Worm (Caenorhabditis elegans): Measurements from ENCODE around the gene tag-307.

tag-307 gene

DNA sequence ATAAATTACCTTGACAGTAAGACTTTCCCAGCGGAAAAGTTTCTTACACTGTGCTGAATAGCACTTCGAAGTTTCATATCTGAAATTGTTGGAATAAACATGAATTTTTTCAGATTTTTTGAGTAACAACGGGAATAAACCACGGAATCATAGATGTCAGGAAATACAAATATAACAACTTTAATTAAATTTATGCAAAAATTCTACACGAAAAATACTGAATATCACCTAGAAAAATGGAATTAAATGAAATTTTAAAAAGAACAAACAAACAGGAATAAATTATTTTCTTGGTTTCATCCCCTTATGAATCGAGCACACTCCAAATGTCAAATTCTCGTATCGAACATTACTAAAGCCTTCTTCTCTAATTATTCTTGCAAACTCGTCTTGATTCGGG lies at the start of gene tag-307:
tag-307 (minus strand) TSS at position 101 of the 400 bp plus-strand sequence.
- TF ChIP-seq unc-62 (GFP tag; optimal IDR thresholded peaks at IDR 0.05): no peak

DNA sequence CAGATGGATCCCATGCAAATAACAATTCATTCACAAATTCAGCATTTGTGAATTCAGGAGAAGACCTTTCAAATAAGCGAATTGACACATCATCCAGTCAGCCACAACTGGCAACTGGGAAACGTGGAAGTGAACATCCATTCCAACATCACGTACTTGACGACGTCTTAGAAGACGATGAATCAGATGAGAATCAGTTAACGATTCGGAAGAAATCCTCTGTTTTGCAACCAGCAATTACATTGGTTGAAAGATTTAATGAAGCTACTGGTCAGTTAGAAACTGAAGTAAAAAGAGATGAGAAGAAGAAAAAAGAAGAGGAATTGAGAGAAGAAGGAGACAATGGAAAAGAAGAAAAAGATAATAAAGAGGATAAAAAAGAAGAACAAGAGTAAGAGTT lies 46.4 kb upstream of the tag-307 start:
- no peak for TF ChIP-seq unc-62 (GFP tag; optimal IDR thresholded peaks at IDR 0.05)

DNA sequence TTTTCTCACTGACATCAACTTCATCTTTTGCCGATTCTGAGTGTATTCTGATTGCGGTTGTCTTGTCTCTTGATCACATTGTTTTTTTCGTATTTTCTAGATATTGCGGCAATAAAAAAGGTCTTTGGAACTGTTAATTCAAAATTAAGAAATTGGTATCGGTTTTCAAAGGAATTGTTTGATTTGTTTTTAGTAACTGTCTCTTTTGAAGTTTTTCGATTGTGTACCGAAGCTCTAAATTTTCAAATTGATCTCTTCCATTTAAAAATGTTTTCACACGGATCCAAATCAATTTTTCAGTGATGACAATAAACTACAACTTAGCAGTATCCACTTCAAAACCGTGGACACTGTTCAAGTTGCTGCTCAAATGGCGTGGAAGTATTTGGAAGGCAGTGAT lies 43.7 kb upstream of the tag-307 start, which contains the start of gene best-24:
best-24 (plus strand) TSS at position 301 of the 400 bp plus-strand sequence.
- no peak for TF ChIP-seq unc-62 (GFP tag; optimal IDR thresholded peaks at IDR 0.05)

DNA sequence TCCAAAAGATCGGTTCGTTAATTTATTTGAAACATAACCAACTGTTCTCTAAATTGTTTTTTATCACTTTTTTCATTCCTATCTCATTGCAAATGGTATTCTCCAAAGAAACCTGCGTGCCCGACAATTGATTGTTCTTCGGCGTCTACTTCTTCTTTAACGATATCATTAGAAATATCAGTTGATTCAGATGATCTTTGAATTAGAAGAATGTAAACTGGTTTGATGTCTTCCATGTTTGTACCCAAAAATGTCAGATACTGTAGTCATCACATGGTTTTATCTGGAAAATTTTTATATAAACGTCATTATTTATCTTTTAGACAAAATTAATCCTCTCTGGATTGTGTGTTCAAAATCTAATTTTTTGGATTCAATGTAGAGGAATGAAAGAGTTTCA lies 40.7 kb upstream of the tag-307 start:
- TF ChIP-seq unc-62 (GFP tag; optimal IDR thresholded peaks at IDR 0.05): no peak

DNA sequence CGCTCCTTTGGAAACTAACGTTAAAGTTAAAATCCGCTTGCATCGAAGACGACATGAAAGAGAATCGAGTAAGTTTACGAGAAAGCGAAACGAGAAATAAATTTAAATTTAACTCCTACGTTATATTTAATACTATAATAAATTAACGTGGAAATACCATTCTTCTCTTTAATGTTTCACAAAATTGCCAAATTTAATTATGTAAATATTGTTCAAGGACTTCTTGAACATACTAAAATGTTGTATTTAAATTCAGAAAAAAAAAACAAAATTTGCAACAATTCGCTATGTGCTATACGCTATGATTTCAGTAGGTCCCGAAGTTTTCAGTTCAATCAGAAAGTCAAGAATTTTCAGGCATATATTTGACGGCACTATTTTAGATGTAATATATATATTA lies 39.9 kb upstream of the tag-307 start, which contains the start of gene ZK688.10:
ZK688.10 (minus strand) TSS at position 101 of the 400 bp plus-strand sequence.
- TF ChIP-seq unc-62 (GFP tag; optimal IDR thresholded peaks at IDR 0.05): no peak

DNA sequence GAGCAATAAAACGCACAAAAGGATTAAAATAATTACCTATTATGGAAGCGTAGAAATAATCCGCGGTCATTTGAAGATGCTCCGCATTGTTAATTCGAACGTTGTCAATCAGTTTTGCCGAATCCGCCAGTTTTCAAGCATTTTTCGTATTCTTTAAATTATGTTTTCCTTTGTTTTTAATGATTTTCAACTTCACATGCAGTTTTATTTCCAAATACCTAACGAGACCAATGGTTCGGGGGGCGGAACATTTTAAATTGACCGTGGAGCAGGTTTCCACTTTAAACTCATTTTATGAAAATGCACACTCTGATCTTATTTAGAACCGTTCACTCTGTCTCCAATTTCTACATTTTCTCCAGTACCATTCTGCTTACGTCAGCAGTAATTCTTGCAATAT lies 37.7 kb upstream of the tag-307 start, which contains the start of gene ZK688.4:
ZK688.4 (plus strand) TSS at position 301 of the 400 bp plus-strand sequence.
- no peak for TF ChIP-seq unc-62 (GFP tag; optimal IDR thresholded peaks at IDR 0.05)

DNA sequence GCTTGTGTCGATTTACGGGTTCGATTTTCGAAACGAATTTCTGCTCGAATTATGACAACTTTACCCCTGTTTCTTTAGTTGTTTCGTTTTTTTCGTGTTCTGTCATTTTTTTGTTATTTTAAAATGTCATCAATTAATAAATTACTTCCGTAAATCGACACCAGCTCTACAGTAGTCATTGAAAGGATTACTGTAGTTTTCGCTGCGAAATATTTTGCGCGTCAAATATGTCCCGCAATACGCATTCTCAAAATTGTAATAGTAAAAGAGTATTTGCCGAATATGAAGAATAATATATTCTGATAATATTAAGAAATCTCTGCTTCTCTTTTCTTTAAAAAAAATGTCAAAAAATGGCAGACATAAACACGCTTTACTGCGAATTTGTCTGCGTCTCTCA lies 36.2 kb upstream of the tag-307 start:
- TF ChIP-seq unc-62 (GFP tag; optimal IDR thresholded peaks at IDR 0.05): no peak

DNA sequence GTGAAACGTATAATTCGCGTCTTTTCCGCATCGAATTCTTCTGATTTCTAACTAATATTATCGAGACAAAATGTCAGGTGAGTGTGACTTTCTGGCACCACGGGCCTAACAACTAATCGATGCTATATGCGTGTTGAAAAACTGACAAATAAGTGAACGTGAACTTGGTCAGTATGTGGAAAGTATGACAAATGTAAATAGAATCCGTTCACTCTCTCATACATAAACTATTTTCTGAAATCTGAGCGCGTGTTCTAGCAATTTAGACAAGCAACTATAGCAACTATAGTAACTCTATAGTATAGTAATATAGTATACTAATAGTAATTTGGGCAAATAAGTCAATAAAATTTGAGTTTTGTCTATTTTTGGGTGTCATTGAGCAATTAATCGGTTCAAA lies 35.3 kb upstream of the tag-307 start:
- no peak for TF ChIP-seq unc-62 (GFP tag; optimal IDR thresholded peaks at IDR 0.05)

DNA sequence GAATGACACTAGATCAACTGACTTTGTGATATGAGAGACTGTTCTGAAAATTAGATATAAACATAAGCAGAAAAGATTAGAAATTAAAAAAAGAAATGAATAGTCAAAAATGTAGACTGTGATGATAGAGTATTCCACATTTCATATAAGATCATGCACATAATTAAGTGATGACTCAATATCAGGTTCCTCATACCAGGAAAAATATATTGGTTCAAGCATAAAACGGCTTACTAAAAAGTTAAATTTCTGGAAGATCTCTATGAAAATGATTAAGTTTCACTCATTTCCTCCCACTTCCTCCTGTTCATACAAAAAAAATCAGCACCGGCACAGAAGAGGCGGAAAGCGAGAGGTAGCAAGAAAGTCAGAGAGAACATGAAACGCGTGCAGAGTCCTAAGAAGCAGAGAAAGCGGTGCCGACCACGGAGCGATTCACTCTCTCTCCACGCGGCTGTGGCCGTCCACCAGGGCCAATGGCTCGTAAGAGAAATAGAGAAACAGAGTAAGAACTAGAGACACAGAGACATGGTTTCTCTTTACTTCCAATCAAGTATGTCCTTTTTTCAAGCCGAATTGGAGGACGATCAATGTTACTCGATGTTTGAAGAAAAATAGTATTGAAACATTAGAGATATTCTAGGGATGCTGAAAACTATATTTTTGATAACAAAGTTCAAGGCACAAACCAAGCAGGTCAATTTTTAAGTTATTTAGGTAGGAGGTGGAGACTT lies 34.7 kb upstream of the tag-307 start, which contains the start of the genes ZK688.5 and fahd-1:
ZK688.5 (minus strand) TSS at position 51 of the 734 bp plus-strand sequence.
fahd-1 (plus strand) TSS at position 684 of the 734 bp plus-strand sequence.
- no peak for TF ChIP-seq unc-62 (GFP tag; optimal IDR thresholded peaks at IDR 0.05)

DNA sequence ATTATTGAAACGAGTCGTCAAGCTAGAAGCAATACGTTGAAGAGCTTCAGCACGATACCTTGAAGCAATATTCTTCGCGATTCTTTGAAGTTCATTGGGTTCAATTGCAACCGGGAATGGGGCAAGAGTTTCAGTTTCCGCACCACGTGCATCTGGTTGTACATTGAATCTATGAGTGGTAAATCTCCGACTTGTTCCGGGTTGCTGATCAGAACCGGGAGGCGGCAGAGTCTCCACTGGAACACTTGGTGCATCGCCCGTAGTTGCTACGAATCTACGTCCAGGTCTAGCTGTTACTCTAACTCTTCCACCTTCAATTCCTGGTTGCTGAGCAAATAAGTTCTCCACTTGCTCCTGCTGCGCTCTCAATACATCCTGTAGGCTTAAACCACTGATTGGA lies 32.0 kb upstream of the tag-307 start:
- TF ChIP-seq unc-62 (GFP tag; optimal IDR thresholded peaks at IDR 0.05): no peak

DNA sequence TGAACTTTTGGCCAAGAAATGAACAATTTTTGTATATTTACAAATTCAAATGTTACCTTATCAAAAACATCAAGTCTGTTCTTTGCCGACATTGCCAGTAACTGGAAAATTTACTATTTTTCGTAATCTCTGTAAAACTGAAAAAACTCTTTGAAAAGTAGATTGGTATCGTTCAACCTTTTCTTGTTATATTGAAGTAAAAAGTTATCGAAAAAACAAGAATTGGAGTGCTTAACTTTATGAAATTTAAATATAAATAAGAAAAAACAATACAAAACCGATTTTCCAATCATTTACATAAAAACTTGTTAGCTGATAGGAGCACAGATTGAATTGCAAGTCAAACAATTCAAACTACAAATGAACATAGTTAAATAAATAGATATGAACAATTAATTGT lies 27.8 kb upstream of the tag-307 start, which contains the start of gene ZK688.11:
ZK688.11 (minus strand) TSS at position 101 of the 400 bp plus-strand sequence.
- no peak for TF ChIP-seq unc-62 (GFP tag; optimal IDR thresholded peaks at IDR 0.05)

DNA sequence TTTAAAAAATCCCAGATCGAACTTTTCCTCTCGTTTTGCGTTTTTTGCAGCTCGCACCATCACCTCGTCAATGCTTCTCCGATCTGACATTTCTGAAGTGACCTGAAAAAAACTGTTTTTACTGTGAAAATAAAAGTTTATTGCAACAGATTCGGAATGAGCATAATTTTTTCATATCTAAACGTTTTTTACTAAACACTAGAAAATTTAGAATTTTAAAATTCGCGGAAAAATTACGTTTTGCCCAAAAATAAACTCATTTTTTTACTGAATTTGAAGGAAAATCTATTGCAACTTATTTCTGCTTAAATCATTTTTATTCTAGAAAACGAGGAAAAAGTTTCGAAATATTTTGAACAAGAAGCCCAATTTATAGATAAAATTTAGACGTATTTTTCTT lies 25.9 kb upstream of the tag-307 start, which contains the start of gene ZK688.9:
ZK688.9 (minus strand) TSS at position 101 of the 400 bp plus-strand sequence.
- TF ChIP-seq unc-62 (GFP tag; optimal IDR thresholded peaks at IDR 0.05): no peak

DNA sequence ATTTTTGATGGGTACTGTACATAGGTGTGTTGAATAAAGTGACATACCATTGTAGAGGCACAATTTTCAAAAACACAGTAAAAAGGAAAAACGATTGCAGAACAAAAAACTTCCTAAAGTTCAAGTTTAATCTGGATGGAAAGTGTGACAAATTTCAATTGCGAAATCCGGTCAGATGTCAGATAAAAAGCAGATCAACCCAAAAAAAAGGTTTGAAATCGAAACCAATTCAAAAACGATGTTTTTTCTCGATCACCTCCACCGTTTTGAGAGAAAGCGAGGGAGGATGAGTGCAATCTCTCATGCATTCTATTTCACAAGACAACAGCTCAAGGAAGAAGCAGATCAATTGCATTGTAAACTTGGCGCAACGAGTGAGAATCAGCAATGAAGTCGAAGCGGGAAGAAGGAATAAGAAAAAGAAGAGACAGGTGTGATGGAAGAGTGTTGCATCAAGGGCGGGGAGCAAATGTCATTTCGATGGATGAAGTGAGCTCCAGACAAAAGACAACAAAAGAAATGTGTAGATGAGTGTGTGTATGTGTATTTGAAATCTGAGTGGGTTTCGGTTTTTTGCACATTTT lies 23.2 kb upstream of the tag-307 start:
- no peak for TF ChIP-seq unc-62 (GFP tag; optimal IDR thresholded peaks at IDR 0.05)

DNA sequence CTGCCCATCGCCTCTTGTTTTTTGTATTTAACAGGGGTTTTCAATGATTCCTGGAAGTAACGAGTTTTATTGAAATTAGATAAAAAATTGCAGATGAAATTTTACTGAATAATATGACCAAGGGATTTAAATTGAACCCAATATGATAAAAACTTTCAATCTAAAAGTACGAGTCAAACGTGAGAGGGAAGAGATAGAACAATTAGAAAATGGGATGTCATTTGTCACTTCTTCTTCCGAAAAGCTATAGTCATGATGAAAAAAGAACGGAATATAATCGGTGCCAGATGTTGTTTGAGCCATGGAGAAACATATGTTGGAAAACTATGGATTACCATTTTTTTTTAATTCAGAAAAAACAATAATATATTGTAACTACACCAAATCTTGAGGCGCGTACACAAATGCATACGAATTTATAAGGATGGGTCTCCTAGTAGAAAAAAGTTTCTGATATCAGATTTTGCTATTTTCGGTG lies 21.8 kb upstream of the tag-307 start, which contains the start of gene sup-18:
sup-18 (minus strand) TSS at position 51 of the 478 bp plus-strand sequence.
- no peak for TF ChIP-seq unc-62 (GFP tag; optimal IDR thresholded peaks at IDR 0.05)

DNA sequence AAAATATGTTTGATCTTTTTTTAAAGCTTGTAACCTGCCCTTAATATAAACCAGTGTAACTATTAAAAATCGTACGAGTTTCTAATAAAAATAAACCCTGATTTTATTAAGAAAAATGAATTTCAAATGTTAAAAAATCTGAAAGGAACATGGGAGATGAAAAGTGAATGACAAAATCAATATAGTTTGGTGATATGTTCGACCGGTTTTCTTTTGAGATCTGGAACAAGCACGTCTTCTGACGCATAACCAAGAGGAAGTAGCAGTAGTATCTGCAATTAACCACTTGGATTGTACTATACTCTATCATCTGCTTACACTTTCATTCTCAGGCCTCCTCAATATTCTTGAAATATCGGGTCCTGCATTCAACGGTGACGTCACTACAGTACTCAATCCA lies 20.0 kb upstream of the tag-307 start:
- no peak for TF ChIP-seq unc-62 (GFP tag; optimal IDR thresholded peaks at IDR 0.05)

DNA sequence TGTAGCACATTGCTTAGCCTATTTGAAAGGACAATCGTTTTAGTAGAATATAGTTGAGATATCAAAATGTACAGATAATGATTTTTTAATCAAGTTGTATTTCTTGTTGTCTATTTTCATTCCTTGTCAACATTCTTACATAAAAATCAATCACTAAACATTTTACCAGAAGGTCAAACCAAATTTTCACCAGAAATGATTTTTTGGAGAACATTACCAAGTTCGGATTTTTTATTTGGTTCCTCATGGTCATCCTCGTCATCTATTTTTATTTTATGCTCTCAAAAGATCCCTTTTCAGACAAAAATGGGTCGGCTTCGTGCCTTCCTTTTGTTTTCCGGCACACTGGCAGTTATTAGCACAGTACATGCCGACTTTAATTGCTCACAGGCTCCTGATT lies 16.4 kb upstream of the tag-307 start, which contains the start of gene tyr-1:
tyr-1 (plus strand) TSS at position 301 of the 400 bp plus-strand sequence.
- no peak for TF ChIP-seq unc-62 (GFP tag; optimal IDR thresholded peaks at IDR 0.05)

All from whole organism, dauer.